Worm (Caenorhabditis elegans): ENCODE measurements around the gene C16D9.1.

ce11 chrV:8267275-8267674 is 8.2 kb downstream of the C16D9.1 start:
- no peak for TF ChIP-seq elt-1 (tag; optimal IDR thresholded peaks at IDR 0.05; ENCODE audit: borderline replicate concordance, insufficient read depth)
- TF ChIP-seq blmp-1 (tag; optimal IDR thresholded peaks at IDR 0.05) = no peak
- TF ChIP-seq nhr-237 (tag; optimal IDR thresholded peaks at IDR 0.05) = no peak
- TF ChIP-seq cnd-1 (tag; optimal IDR thresholded peaks at IDR 0.05) = no peak
- TF ChIP-seq lin-13 (tag; optimal IDR thresholded peaks at IDR 0.05) = no peak
- no peak for TF ChIP-seq lsy-2 (tag; optimal IDR thresholded peaks at IDR 0.05)
- TF ChIP-seq ceh-39 (tag; optimal IDR thresholded peaks at IDR 0.05) = no peak
- TF ChIP-seq tbx-8 (GFP tag; optimal IDR thresholded peaks at IDR 0.05) = no peak
- TF ChIP-seq nhr-2 (tag; optimal IDR thresholded peaks at IDR 0.05) = no peak
